Worm (Caenorhabditis elegans) whole organism, L4 larva: Measurements from ENCODE around the gene F17E9.18.

ENCODE experiments used
- daf-8 ChIP-seq: fragments of 200-800 bp; sonication (Bioruptor generic); IDR thresholded peaks from 2 replicates; pipeline ENCODE4 v1.3.6; 2022; ENCODE audit warnings: missing genetic modification characterization, missing compliant biosample characterization
- hlh-30 ChIP-seq: sonication (generic microtip); optimal IDR thresholded peaks from 2 replicates; lab custom pipeline; 2017; ENCODE audit warnings: antibody characterized with exemption, mild to moderate bottlenecking, missing genetic modification characterization, missing compliant biosample characterization; ENCODE audit not compliant: insufficient read depth
- lin-13 ChIP-seq: fragments of 150-350 bp; optimal IDR thresholded peaks from 2 replicates; lab custom pipeline; 2014; ENCODE audit warnings: missing biosample characterization, missing genetic modification reagents, missing genetic modification characterization
- lin-15B ChIP-seq: fragments of 150-350 bp; sonication (generic microtip); optimal IDR thresholded peaks from 3 replicates; lab custom pipeline; 2014; ENCODE audit warnings: missing biosample characterization, missing genetic modification characterization
- nhr-28 ChIP-seq: fragments of 150-350 bp; optimal IDR thresholded peaks from 2 replicates; lab custom pipeline; 2014; ENCODE audit warnings: missing biosample characterization, missing genetic modification characterization
- zip-11 ChIP-seq: fragments of 200-800 bp; sonication (Bioruptor generic); IDR thresholded peaks from 2 replicates; pipeline ENCODE4 v1.3.6; 2022; ENCODE audit warnings: missing genetic modification characterization, missing compliant biosample characterization

DNA sequence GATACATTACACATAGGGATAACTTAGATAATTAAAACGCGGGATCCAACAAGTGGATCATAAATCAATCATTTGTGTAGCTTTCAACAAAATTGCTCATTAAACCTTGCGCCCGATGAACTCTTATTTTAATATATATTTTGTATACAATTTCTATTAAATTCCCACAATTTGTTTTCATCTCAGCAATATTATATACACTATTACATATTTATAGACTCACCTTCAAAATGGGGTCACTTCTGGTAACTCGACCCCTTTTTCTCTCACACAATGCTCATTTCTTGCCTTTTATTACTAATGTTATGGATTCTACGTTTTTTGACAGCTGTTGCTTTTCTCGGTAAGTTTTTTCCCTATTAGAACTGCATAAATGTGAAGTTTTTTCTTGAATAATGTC lies 7.3 kb downstream of the F17E9.18 start, which contains the start of gene lgc-6:
- TF ChIP-seq lin-15B (tag; lab: Kevin White, UChicago) (no peak), daf-8 (no peak), hlh-30 (tag; lab: Kevin White, UChicago) (no peak), nhr-28 (tag; lab: Kevin White, UChicago) (no peak), lin-13 (GFP tag; lab: Kevin White, UChicago) (no peak), zip-11 (GFP tag; lab: Robert Waterston, UW) (no peak)
